Worm (Caenorhabditis elegans): ENCODE measurements around the gene R53.4.

Gene R53.4

ce11 chrII:9931476-9931875 is 36.4 kb downstream of the R53.4 start, which contains the start of gene pho-11:
pho-11 (plus strand) TSS chrII:9931849.
- TF ChIP-seq mep-1 (tag; optimal IDR thresholded peaks at IDR 0.05) = no peak
- no peak for TF ChIP-seq nhr-237 (tag; optimal IDR thresholded peaks at IDR 0.05)
- no peak for TF ChIP-seq unc-120 (tag; optimal IDR thresholded peaks at IDR 0.05; ENCODE audit: poor library complexity, severe bottlenecking)
- no peak for TF ChIP-seq mab-5 (tag; optimal IDR thresholded peaks at IDR 0.05)

DNA sequence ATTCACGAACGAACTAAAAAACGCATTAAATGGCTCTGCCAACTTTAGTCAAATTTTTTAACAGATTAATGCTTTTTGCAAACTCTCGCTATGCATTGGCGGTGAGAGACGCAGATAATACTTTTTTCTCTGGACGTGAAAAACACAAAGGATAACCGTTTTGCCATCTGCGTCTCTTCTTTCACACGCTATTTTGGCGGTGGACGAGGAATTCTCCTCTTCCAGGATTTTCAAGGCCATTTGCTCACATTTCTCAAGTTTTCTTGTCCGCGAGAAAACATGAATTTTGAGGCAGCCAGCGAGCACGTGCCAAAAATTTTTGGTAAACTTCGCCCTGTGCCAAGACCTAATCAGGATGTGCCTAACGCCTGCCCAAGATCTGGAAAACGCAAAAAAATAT is 36.8 kb downstream of the R53.4 start:
- TF ChIP-seq lin-32 (GFP tag; optimal IDR thresholded peaks at IDR 0.05) = no peak
- no peak for TF ChIP-seq elt-3 (tag; optimal IDR thresholded peaks at IDR 0.05)
- no peak for TF ChIP-seq mab-5 (tag; optimal IDR thresholded peaks at IDR 0.05)
- no peak for TF ChIP-seq sem-2 (GFP tag; optimal IDR thresholded peaks at IDR 0.05)
- no peak for TF ChIP-seq cnd-1 (tag; optimal IDR thresholded peaks at IDR 0.05)
- no peak for TF ChIP-seq zip-8 (tag; optimal IDR thresholded peaks at IDR 0.05)
- no peak for TF ChIP-seq blmp-1 (tag; optimal IDR thresholded peaks at IDR 0.05)
- TF ChIP-seq tbx-8 (GFP tag; optimal IDR thresholded peaks at IDR 0.05) = no peak
- TF ChIP-seq ces-1 (GFP tag; optimal IDR thresholded peaks at IDR 0.05) = no peak
- no peak for TF ChIP-seq unc-39 (tag; optimal IDR thresholded peaks at IDR 0.05)
- TF ChIP-seq drap-1 (GFP tag; optimal IDR thresholded peaks at IDR 0.05) = no peak
- no peak for TF ChIP-seq mls-2 (tag; optimal IDR thresholded peaks at IDR 0.05)

ce11 chrII:9928470-9928869 is 39.4 kb downstream of the R53.4 start:
- TF ChIP-seq hlh-1 (tag; optimal IDR thresholded peaks at IDR 0.05) = no peak
- no peak for TF ChIP-seq snpc-4 (tag; optimal IDR thresholded peaks at IDR 0.05)

- no peak for TF ChIP-seq ztf-11 (tag; optimal IDR thresholded peaks at IDR 0.05)
- TF ChIP-seq elt-1 (tag; optimal IDR thresholded peaks at IDR 0.05; ENCODE audit: borderline replicate concordance, insufficient read depth) = no peak
- TF ChIP-seq sem-2 (GFP tag; optimal IDR thresholded peaks at IDR 0.05) = no peak
- TF ChIP-seq ham-2 (GFP tag; optimal IDR thresholded peaks at IDR 0.05) = no peak
- TF ChIP-seq nhr-2 (tag; optimal IDR thresholded peaks at IDR 0.05) = no peak
- TF ChIP-seq lsy-2 (tag; optimal IDR thresholded peaks at IDR 0.05) = no peak
- no peak for TF ChIP-seq nhr-12 (tag; optimal IDR thresholded peaks at IDR 0.05)
- TF ChIP-seq mep-1 (tag; optimal IDR thresholded peaks at IDR 0.05) = no peak
- no peak for TF ChIP-seq elt-3 (tag; optimal IDR thresholded peaks at IDR 0.05)
- no peak for TF ChIP-seq bed-3 (GFP tag; optimal IDR thresholded peaks at IDR 0.05)
- no peak for TF ChIP-seq lin-32 (GFP tag; optimal IDR thresholded peaks at IDR 0.05)
- no peak for TF ChIP-seq cnd-1 (tag; optimal IDR thresholded peaks at IDR 0.05)
- TF ChIP-seq hlh-1 (tag; optimal IDR thresholded peaks at IDR 0.05) = no peak
- TF ChIP-seq tbx-8 (GFP tag; optimal IDR thresholded peaks at IDR 0.05) = no peak
- TF ChIP-seq ceh-43 (GFP tag; optimal IDR thresholded peaks at IDR 0.05) = no peak
Observed at ce11 chrII:9921622-9922269, 46.1 kb downstream of the R53.4 start, which contains the start of gene C05C10.2. C05C10.2 (plus strand) TSS chrII:9922219.

ce11 chrII:9920468-9920867 is 47.4 kb downstream of the R53.4 start, which contains the start of gene pho-10:
pho-10 (minus strand) TSS chrII:9920568.
- no peak for TF ChIP-seq nhr-12 (tag; optimal IDR thresholded peaks at IDR 0.05)
- TF ChIP-seq snpc-4 (tag; optimal IDR thresholded peaks at IDR 0.05) = no peak
- no peak for TF ChIP-seq ceh-43 (GFP tag; optimal IDR thresholded peaks at IDR 0.05)
- TF ChIP-seq blmp-1 (tag; optimal IDR thresholded peaks at IDR 0.05) = no peak
- no peak for TF ChIP-seq unc-39 (tag; optimal IDR thresholded peaks at IDR 0.05)
- no peak for TF ChIP-seq zip-8 (tag; optimal IDR thresholded peaks at IDR 0.05)

DNA sequence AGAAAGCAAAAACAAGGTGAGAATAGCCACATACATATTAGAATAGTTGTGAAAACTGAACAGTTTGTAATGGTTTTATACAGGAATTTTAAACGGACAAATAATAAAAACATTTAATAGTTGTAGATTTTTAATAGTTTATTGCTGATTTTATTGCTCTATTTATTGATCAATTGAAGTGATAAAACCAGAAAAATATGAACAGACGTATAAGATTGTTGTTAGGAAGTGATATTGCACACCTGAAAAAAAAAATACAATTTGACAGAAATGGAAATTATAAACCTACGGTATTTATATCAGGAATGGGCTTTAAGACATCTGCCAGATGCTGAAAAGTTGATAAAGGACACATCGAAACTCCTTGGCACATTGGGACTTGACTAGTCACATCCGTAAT is 49.9 kb downstream of the R53.4 start, which contains the start of gene C05C10.8:
TSS of gene C05C10.8 (minus strand) at position 101 of the 400 bp plus-strand sequence.
- no peak for TF ChIP-seq ces-1 (GFP tag; optimal IDR thresholded peaks at IDR 0.05)

Measured in whole organism, mixed stage, embryonic.